Worm (Caenorhabditis elegans) whole organism, L2 larva: ENCODE measurements around the gene lit-1.

Experiments used
- ZK546.5 ChIP-seq: sonication (generic microtip); optimal IDR thresholded peaks from 2 replicates; lab custom pipeline; 2017; ENCODE audit warnings: missing biosample characterization, missing genetic modification characterization
- aly-2 ChIP-seq: fragments of 150-350 bp; optimal IDR thresholded peaks from 2 replicates; lab custom pipeline; 2014; ENCODE audit warnings: missing biosample characterization, missing genetic modification characterization
- elt-1 ChIP-seq: fragments of 150-350 bp; optimal IDR thresholded peaks from 2 replicates; lab custom pipeline; 2014; ENCODE audit warnings: missing biosample characterization, missing genetic modification characterization
- lin-11 ChIP-seq: fragments of 150-350 bp; sonication (generic microtip); optimal IDR thresholded peaks from 2 replicates; lab custom pipeline; 2014; ENCODE audit warnings: missing biosample characterization, missing genetic modification characterization, inconsistent platforms, mixed read lengths
- nhr-11 ChIP-seq: fragments of 150-350 bp; optimal IDR thresholded peaks from 2 replicates; lab custom pipeline; 2014; ENCODE audit warnings: missing biosample characterization, missing genetic modification characterization
- nhr-77 ChIP-seq: fragments of 150-350 bp; optimal IDR thresholded peaks from 2 replicates; lab custom pipeline; 2014; ENCODE audit warnings: missing biosample characterization, missing genetic modification characterization
- sem-4 ChIP-seq: fragments of 150-350 bp; optimal IDR thresholded peaks from 2 replicates; lab custom pipeline; 2014; ENCODE audit warnings: missing biosample characterization, missing genetic modification reagents, missing genetic modification characterization
- unc-39 ChIP-seq: fragments of 150-350 bp; optimal IDR thresholded peaks from 2 replicates; lab custom pipeline; 2014; ENCODE audit warnings: missing biosample characterization, missing genetic modification characterization
- zag-1 ChIP-seq: fragments of 150-350 bp; optimal IDR thresholded peaks from 2 replicates; lab custom pipeline; 2014; ENCODE audit warnings: missing biosample characterization, missing genetic modification characterization
- ztf-11 ChIP-seq: sonication (generic microtip); optimal IDR thresholded peaks from 2 replicates; lab custom pipeline; 2017; ENCODE audit warnings: missing biosample characterization, missing genetic modification characterization

ce11 chrIII:13687211-13687610 is 14.6 kb upstream of the lit-1 start, which contains the start of gene cul-2:
- TF ChIP-seq nhr-77 (tag; lab: Kevin White, UChicago), result no peak
- TF ChIP-seq sem-4 (tag; lab: Kevin White, UChicago), result no peak
- no peak for TF ChIP-seq nhr-11
- no peak for TF ChIP-seq lin-11 (tag; lab: Kevin White, UChicago)
- no peak for TF ChIP-seq elt-1 (tag; lab: Kevin White, UChicago)
- TF ChIP-seq aly-2 (tag; lab: Kevin White, UChicago), result no peak
- TF ChIP-seq zag-1, result no peak
- no peak for TF ChIP-seq unc-39 (tag; lab: Kevin White, UChicago)
- no peak for TF ChIP-seq ZK546.5 (tag; lab: Kevin White, UChicago)
- TF ChIP-seq ztf-11, result no peak
